Worm (Caenorhabditis elegans) whole organism, late embryonic: ENCODE data around the gene srh-281.

Experiments used
- K02D7.2 ChIP-seq: sonication (generic microtip); optimal IDR thresholded peaks from 2 replicates; lab custom pipeline; 2017; ENCODE audit warnings: mild to moderate bottlenecking, missing genetic modification characterization, missing compliant biosample characterization
- nhr-11 ChIP-seq: fragments of 150-350 bp; optimal IDR thresholded peaks from 2 replicates; lab custom pipeline; 2014; ENCODE audit warnings: missing biosample characterization, missing genetic modification characterization

ce11 chrV:16142371-16142770, 48.2 kb upstream of the srh-281 start, which contains the start of gene fbxa-18:
- TF ChIP-seq nhr-11 (no peak), K02D7.2 (tag; lab: Kevin White, UChicago) (no peak)
